Fruit fly (Drosophila melanogaster): ENCODE measurements around the gene ppk.
A peak's percentile ranks its signal among the peaks of the same experiment; 100 is the strongest.

Gene ppk

DNA sequence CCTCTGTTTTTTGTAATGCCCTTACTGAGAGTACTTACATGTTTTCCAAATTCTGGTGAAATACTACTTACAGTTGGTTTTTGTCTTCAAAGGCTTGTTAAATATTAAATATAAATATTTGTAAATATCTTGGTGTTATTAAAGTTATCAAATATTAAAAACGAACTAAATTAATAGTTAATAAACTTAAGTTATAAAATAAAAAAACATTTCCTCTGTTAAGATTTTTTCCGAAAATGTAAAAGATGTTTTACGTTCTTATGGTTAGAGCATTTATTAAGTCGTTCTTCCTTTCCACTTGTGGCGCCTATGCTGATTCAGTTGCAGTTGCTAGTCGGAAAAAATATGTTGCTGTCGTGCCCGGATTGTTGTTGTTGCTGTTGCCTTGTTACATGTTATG is 32.4 kb upstream of the ppk start:
- TF ChIP-seq Pif1B (GFP tag; optimal IDR thresholded peaks at IDR 0.05), result no peak
- TF ChIP-seq CG12605 (GFP tag; IDR thresholded peaks at IDR 0.05), result no peak
- peak; percentile 6 for TF ChIP-seq CG34367 (tag; optimal IDR thresholded peaks at IDR 0.05)
- peak; percentile 44 for TF ChIP-seq CG15710 (tag; optimal IDR thresholded peaks at IDR 0.05)
- peak; percentile 58 for TF ChIP-seq CG8159 (tag; optimal IDR thresholded peaks at IDR 0.05)
- peak; percentile 51 for TF ChIP-seq CG9948 (tag; optimal IDR thresholded peaks at IDR 0.05)
- no peak for TF ChIP-seq gl (tag; optimal IDR thresholded peaks at IDR 0.05)
- peak; percentile 78 for TF ChIP-seq CG14655 (GFP tag; optimal IDR thresholded peaks at IDR 0.05)
- TF ChIP-seq CG4496 (GFP tag; IDR thresholded peaks at IDR 0.05), result no peak
- no peak for TF ChIP-seq Pif1A (GFP tag; optimal IDR thresholded peaks at IDR 0.05)
- TF ChIP-seq CG17806 (tag; optimal IDR thresholded peaks at IDR 0.05), result peak; percentile 14
- no peak for TF ChIP-seq D1 (tag; optimal IDR thresholded peaks at IDR 0.05)
- peak; percentile 53 for TF ChIP-seq CG8301 (tag; optimal IDR thresholded peaks at IDR 0.05)

DNA sequence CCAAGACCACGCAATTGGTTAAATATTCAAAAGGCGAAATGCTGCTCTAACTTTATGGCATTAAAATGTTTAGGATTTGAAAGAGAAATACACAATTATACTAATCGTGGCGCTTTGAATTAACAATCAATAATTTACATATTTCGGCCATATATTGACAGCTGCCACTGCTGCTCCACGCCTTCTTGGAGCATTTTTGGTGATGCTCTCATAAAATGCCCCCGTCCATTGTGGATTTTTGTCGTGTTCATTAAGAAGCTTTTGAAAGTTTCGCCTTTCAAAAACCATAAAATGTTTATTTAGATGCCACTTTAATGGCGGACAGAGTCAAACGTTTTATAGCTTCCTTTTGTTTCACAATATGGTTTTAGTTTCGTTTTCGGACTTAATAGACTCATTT is 30.1 kb upstream of the ppk start:
- TF ChIP-seq Pif1B (GFP tag; optimal IDR thresholded peaks at IDR 0.05) (no peak), Snoo (tag; optimal IDR thresholded peaks at IDR 0.05) (no peak), CG32121 (GFP tag; IDR thresholded peaks at IDR 0.05) (no peak), fd96Ca (GFP tag; IDR thresholded peaks at IDR 0.05) (no peak), Pif1A (GFP tag; optimal IDR thresholded peaks at IDR 0.05) (no peak), CG13204 (GFP tag; optimal IDR thresholded peaks at IDR 0.05) (no peak), CG10348 (GFP tag; IDR thresholded peaks at IDR 0.05) (no peak), CG14655 (GFP tag; optimal IDR thresholded peaks at IDR 0.05) (no peak), gl (tag; optimal IDR thresholded peaks at IDR 0.05) (no peak), EcR (GFP tag; optimal IDR thresholded peaks at IDR 0.05) (no peak), CG4496 (GFP tag; IDR thresholded peaks at IDR 0.05) (no peak), rn (GFP tag; IDR thresholded peaks at IDR 0.05) (no peak), CG8301 (tag; optimal IDR thresholded peaks at IDR 0.05) (no peak), CG8159 (tag; optimal IDR thresholded peaks at IDR 0.05) (no peak), CG12605 (GFP tag; IDR thresholded peaks at IDR 0.05) (no peak), CG17806 (tag; optimal IDR thresholded peaks at IDR 0.05) (no peak), Ets98B (GFP tag; IDR thresholded peaks at IDR 0.05) (no peak), CG34367 (tag; optimal IDR thresholded peaks at IDR 0.05) (no peak), CG9948 (tag; optimal IDR thresholded peaks at IDR 0.05) (no peak)

DNA sequence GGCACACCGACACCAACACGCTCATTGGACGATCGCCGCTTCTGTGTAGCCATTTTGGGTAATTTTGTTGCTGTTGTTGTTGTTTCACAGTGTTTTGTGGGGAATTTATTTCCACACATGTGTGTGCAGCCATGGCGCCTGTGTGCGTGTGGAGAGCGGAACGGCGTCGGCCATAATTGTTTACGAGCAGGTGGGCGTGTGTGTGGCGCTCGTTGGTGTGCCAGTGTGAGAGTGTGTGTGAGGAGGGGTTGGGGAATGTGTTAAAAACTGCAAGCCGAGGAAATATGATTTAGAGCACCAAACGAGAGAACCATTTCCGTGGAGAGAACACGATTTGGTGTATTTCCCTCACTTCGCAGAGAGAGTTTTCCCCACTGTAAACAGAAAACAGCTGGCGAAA is 29.4 kb upstream of the ppk start:
- no peak for TF ChIP-seq CG8159 (tag; optimal IDR thresholded peaks at IDR 0.05)
- no peak for TF ChIP-seq Pif1B (GFP tag; optimal IDR thresholded peaks at IDR 0.05)
- TF ChIP-seq CG32121 (GFP tag; IDR thresholded peaks at IDR 0.05), result 0 out of 2 replicates have a peak, but pooled peaks have one; percentile 21
- no peak for TF ChIP-seq CG9948 (tag; optimal IDR thresholded peaks at IDR 0.05)
- TF ChIP-seq CG15710 (tag; optimal IDR thresholded peaks at IDR 0.05), result no peak
- peak; percentile 52; the same call in 2 of the 3 replicates for TF ChIP-seq fd96Ca (GFP tag; IDR thresholded peaks at IDR 0.05)
- peak; percentile 10 for TF ChIP-seq CG13204 (GFP tag; optimal IDR thresholded peaks at IDR 0.05)
- no peak for TF ChIP-seq CG10348 (GFP tag; IDR thresholded peaks at IDR 0.05)
- no peak for TF ChIP-seq Pif1A (GFP tag; optimal IDR thresholded peaks at IDR 0.05)
- peak; percentile 73 for TF ChIP-seq CG4496 (GFP tag; IDR thresholded peaks at IDR 0.05)
- no peak for TF ChIP-seq D1 (tag; optimal IDR thresholded peaks at IDR 0.05)
- no peak for TF ChIP-seq CG34367 (tag; optimal IDR thresholded peaks at IDR 0.05)
- peak; percentile 37; the same call in 1 of the 2 replicates for TF ChIP-seq Ets98B (GFP tag; IDR thresholded peaks at IDR 0.05)

DNA sequence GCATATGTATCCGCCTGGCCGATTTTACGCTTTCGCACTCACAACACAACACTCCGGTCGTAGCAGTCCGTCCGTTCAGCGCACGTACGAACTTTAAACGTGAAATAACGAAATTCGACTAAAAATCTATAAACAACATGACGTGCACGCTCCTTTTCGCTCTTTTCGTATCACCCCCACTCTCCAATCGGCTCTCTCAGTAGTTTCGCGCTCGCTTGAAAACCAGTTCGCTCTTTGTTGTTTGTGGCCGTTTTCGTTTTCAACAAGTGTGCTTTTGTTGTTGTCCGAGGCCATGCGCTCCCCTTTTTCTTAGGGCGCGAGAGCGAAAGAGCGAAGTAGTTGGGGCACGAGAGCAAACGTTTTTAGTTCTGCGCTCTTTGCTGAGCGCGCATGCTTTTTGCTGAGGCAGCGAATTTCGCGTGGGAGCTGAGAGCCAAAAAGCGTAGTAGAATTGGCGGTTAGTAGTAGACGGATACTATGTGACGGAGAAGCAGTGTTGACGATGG is 28.5 kb upstream of the ppk start, which contains the start of gene elB:
Gene elB (minus strand): TSS at position 122 of the 506 bp plus-strand sequence.
- TF ChIP-seq Ets98B (GFP tag; IDR thresholded peaks at IDR 0.05) (peak; percentile 69; the same call in 1 of the 2 replicates), fd96Ca (GFP tag; IDR thresholded peaks at IDR 0.05) (peak; percentile 77), CG13204 (GFP tag; optimal IDR thresholded peaks at IDR 0.05) (peak; percentile 33), CG15710 (tag; optimal IDR thresholded peaks at IDR 0.05) (no peak), CG8301 (tag; optimal IDR thresholded peaks at IDR 0.05) (peak; percentile 35), EcR (GFP tag; optimal IDR thresholded peaks at IDR 0.05) (peak; percentile 50), gl (tag; optimal IDR thresholded peaks at IDR 0.05) (peak; percentile 8), CG32121 (GFP tag; IDR thresholded peaks at IDR 0.05) (peak; percentile 68), CG4496 (GFP tag; IDR thresholded peaks at IDR 0.05) (no peak), Pif1A (GFP tag; optimal IDR thresholded peaks at IDR 0.05) (peak; percentile 42), CG12605 (GFP tag; IDR thresholded peaks at IDR 0.05) (peak; percentile 82), CG34367 (tag; optimal IDR thresholded peaks at IDR 0.05) (no peak), Pif1B (GFP tag; optimal IDR thresholded peaks at IDR 0.05) (peak; percentile 82), CG10348 (GFP tag; IDR thresholded peaks at IDR 0.05) (no peak), Snoo (tag; optimal IDR thresholded peaks at IDR 0.05) (no peak)

DNA sequence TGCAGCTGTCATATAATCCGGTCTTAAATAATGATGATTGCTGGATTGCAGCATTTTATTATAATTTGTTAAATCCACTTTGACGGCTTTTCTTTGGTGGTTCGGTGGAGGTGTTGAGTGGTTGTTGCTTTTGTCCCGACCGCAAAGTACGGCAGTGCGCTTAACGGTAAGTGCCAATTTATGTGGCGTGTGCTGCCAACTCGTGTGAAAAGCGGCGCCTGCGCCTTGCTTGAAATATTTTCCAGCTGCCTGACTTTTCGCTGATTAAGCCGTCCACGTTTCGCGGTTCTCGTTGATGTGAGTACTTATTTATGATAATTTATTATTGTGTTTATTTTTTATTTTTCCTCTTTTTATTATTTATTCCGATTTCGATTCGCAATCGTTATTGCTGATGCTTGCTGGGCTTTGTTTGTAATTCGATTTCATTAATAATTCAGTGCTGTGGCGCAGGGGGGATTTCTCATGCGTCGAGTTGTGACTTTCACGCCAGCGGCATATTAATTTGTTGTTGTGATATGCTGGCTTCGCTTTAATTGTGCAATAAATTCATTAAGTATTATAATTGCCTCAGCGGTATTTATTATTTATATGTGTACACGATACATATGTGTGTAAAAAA is 27.5 kb upstream of the ppk start:
- TF ChIP-seq Pif1B (GFP tag; optimal IDR thresholded peaks at IDR 0.05) (no peak), CG9948 (tag; optimal IDR thresholded peaks at IDR 0.05) (no peak), fd96Ca (GFP tag; IDR thresholded peaks at IDR 0.05) (no peak), CG4496 (GFP tag; IDR thresholded peaks at IDR 0.05) (no peak), D1 (tag; optimal IDR thresholded peaks at IDR 0.05) (no peak), CG13204 (GFP tag; optimal IDR thresholded peaks at IDR 0.05) (no peak), Snoo (tag; optimal IDR thresholded peaks at IDR 0.05) (no peak), CG12605 (GFP tag; IDR thresholded peaks at IDR 0.05) (no peak), CG17806 (tag; optimal IDR thresholded peaks at IDR 0.05) (no peak), gl (tag; optimal IDR thresholded peaks at IDR 0.05) (no peak), Ets98B (GFP tag; IDR thresholded peaks at IDR 0.05) (no peak), rn (GFP tag; IDR thresholded peaks at IDR 0.05) (no peak), EcR (GFP tag; optimal IDR thresholded peaks at IDR 0.05) (no peak), CG34367 (tag; optimal IDR thresholded peaks at IDR 0.05) (no peak), CG15710 (tag; optimal IDR thresholded peaks at IDR 0.05) (no peak), CG8301 (tag; optimal IDR thresholded peaks at IDR 0.05) (no peak), Pif1A (GFP tag; optimal IDR thresholded peaks at IDR 0.05) (no peak), CG8159 (tag; optimal IDR thresholded peaks at IDR 0.05) (no peak), CG32121 (GFP tag; IDR thresholded peaks at IDR 0.05) (no peak)
